Worm (Caenorhabditis elegans) whole organism, mixed stage, embryonic: ENCODE measurements around the gene lin-8.

Source experiments
- M03D4.4 ChIP-seq: sonication (generic microtip); optimal IDR thresholded peaks from 2 replicates; lab custom pipeline; 2017; ENCODE audit warnings: mild to moderate bottlenecking, missing genetic modification characterization, missing compliant biosample characterization
- bed-3 ChIP-seq: fragments of 200-800 bp; sonication (Bioruptor generic); optimal IDR thresholded peaks from 3 replicates; lab custom pipeline; 2018; ENCODE audit warnings: mild to moderate bottlenecking, missing genetic modification characterization, moderate library complexity, missing compliant biosample characterization
- blmp-1 ChIP-seq: fragments of 150-350 bp; optimal IDR thresholded peaks from 2 replicates; lab custom pipeline; 2014; ENCODE audit warnings: missing biosample characterization, missing genetic modification characterization
- ceh-39 ChIP-seq: fragments of 150-350 bp; optimal IDR thresholded peaks from 2 replicates; lab custom pipeline; 2014; ENCODE audit warnings: missing biosample characterization, missing genetic modification characterization
- ces-1 ChIP-seq: fragments of 150-350 bp; optimal IDR thresholded peaks from 2 replicates; lab custom pipeline; 2014; ENCODE audit warnings: missing biosample characterization, missing genetic modification reagents, missing genetic modification characterization
- cnd-1 ChIP-seq: fragments of 200-800 bp; sonication (Bioruptor generic); optimal IDR thresholded peaks from 2 replicates; lab custom pipeline; 2018; ENCODE audit warnings: mild to moderate bottlenecking, missing genetic modification characterization, missing compliant biosample characterization
- drap-1 ChIP-seq: fragments of 200-800 bp; sonication (Bioruptor generic); optimal IDR thresholded peaks from 3 replicates; lab custom pipeline; 2018; ENCODE audit warnings: mild to moderate bottlenecking, missing genetic modification characterization, missing compliant biosample characterization
- elt-1 ChIP-seq: sonication (generic microtip); optimal IDR thresholded peaks from 2 replicates; lab custom pipeline; 2017; ENCODE audit warnings: missing genetic modification characterization, mild to moderate bottlenecking, missing compliant biosample characterization, antibody characterized with exemption, moderate library complexity, borderline replicate concordance; ENCODE audit not compliant: insufficient read depth
- hlh-1 ChIP-seq: fragments of 150-350 bp; optimal IDR thresholded peaks from 2 replicates; lab custom pipeline; 2014; ENCODE audit warnings: missing biosample characterization, missing genetic modification reagents, missing genetic modification characterization
- lin-13 ChIP-seq: fragments of 150-350 bp; optimal IDR thresholded peaks from 2 replicates; lab custom pipeline; 2014; ENCODE audit warnings: missing biosample characterization, missing genetic modification characterization
- lin-32 ChIP-seq: fragments of 200-800 bp; sonication (Bioruptor generic); optimal IDR thresholded peaks from 2 replicates; lab custom pipeline; 2018; ENCODE audit warnings: mild to moderate bottlenecking, missing genetic modification characterization, missing compliant biosample characterization
- lsy-2 ChIP-seq: fragments of 150-350 bp; optimal IDR thresholded peaks from 2 replicates; lab custom pipeline; 2014; ENCODE audit warnings: missing biosample characterization, missing genetic modification characterization
- mab-5 ChIP-seq: fragments of 150-350 bp; optimal IDR thresholded peaks from 2 replicates; lab custom pipeline; 2014; ENCODE audit warnings: missing biosample characterization, missing genetic modification characterization
- mep-1 ChIP-seq: fragments of 150-350 bp; optimal IDR thresholded peaks from 2 replicates; lab custom pipeline; 2017; ENCODE audit warnings: missing biosample characterization, missing genetic modification reagents, missing genetic modification characterization, inconsistent platforms
- mls-2 ChIP-seq: sonication (generic microtip); optimal IDR thresholded peaks from 2 replicates; lab custom pipeline; 2016; ENCODE audit warnings: mild to moderate bottlenecking, missing genetic modification characterization, moderate library complexity, missing compliant biosample characterization
- nhr-12 ChIP-seq: fragments of 150-350 bp; optimal IDR thresholded peaks from 2 replicates; lab custom pipeline; 2014; ENCODE audit warnings: missing biosample characterization, missing genetic modification characterization
- nhr-237 ChIP-seq: fragments of 150-350 bp; optimal IDR thresholded peaks from 2 replicates; lab custom pipeline; 2014; ENCODE audit warnings: missing biosample characterization, missing genetic modification characterization
- nhr-28 ChIP-seq: fragments of 150-350 bp; optimal IDR thresholded peaks from 2 replicates; lab custom pipeline; 2014; ENCODE audit warnings: missing biosample characterization, missing genetic modification characterization
- pha-4 ChIP-seq: fragments of 150-350 bp; optimal IDR thresholded peaks from 2 replicates; lab custom pipeline; 2018; ENCODE audit warnings: missing biosample characterization, missing genetic modification reagents, missing genetic modification characterization
- sem-2 ChIP-seq: fragments of 200-800 bp; sonication (Bioruptor generic); optimal IDR thresholded peaks from 2 replicates; lab custom pipeline; 2018; ENCODE audit warnings: mild to moderate bottlenecking, missing genetic modification characterization, missing compliant biosample characterization
- snpc-4 ChIP-seq: fragments of 150-350 bp; optimal IDR thresholded peaks from 2 replicates; lab custom pipeline; 2014; ENCODE audit warnings: missing biosample characterization, missing genetic modification characterization
- sptf-1 ChIP-seq: sonication (generic microtip); optimal IDR thresholded peaks from 2 replicates; lab custom pipeline; 2017; ENCODE audit warnings: mild to moderate bottlenecking, missing genetic modification characterization, moderate library complexity, missing compliant biosample characterization
- tbx-8 ChIP-seq: fragments of 200-800 bp; sonication (Bioruptor generic); optimal IDR thresholded peaks from 2 replicates; lab custom pipeline; 2018; ENCODE audit warnings: mild to moderate bottlenecking, missing genetic modification characterization, moderate library complexity, missing compliant biosample characterization
- unc-120 ChIP-seq: sonication (generic microtip); optimal IDR thresholded peaks from 2 replicates; lab custom pipeline; 2017; ENCODE audit warnings: missing genetic modification characterization, missing compliant biosample characterization; ENCODE audit not compliant: poor library complexity, severe bottlenecking
- unc-39 ChIP-seq: fragments of 150-350 bp; optimal IDR thresholded peaks from 2 replicates; lab custom pipeline; 2014; ENCODE audit warnings: missing biosample characterization, missing genetic modification characterization
- unc-62 ChIP-seq: fragments of 150-350 bp; optimal IDR thresholded peaks from 2 replicates; lab custom pipeline; 2014; ENCODE audit warnings: missing biosample characterization, missing genetic modification reagents, missing genetic modification characterization
- zip-8 ChIP-seq: fragments of 150-350 bp; optimal IDR thresholded peaks from 2 replicates; lab custom pipeline; 2014; ENCODE audit warnings: missing biosample characterization, missing genetic modification characterization
- ztf-11 ChIP-seq: fragments of 150-350 bp; optimal IDR thresholded peaks from 2 replicates; lab custom pipeline; 2014; ENCODE audit warnings: missing biosample characterization, missing genetic modification characterization

The lin-8 gene

ce11 chrII:3056266-3056872 lies at the start of gene lin-8:
Gene lin-8, plus strand, starts transcription at chrII:3056822.
- TF ChIP-seq elt-1 (tag; lab: Kevin White, UChicago) (no peak), nhr-237 (tag; lab: Kevin White, UChicago) (no peak)

- TF ChIP-seq unc-120 (no peak), ceh-39 (peak; percentile 8), cnd-1 (tag; lab: Kevin White, UChicago) (no peak), nhr-28 (tag; lab: Kevin White, UChicago) (no peak)
Observed at ce11 chrII:3008400-3008799, 48.2 kb upstream of the lin-8 start, which contains the start of gene sdz-5. Gene sdz-5, plus strand, starts transcription at chrII:3008700.

DNA sequence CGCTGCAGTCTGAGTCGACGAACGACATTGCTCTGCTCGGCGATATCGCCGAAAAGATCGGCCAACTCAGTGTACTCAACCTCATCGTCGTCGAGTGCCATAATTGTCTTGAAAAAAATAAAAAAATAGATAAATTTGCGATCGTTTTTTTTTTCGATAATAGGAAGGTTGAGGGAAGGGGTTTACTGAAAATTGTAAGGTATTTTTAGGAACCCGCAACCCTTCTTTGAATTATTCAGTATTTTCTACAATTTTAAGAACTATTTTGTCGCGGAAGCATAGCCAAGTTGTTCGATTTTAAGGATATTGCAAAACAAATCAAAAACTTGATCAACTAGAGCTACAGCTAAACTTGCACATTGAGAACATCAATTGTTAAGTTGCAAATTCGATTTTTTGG lies 44.5 kb upstream of the lin-8 start, which contains the start of gene C41H7.9:
TSS of gene C41H7.9 (minus strand) at position 101 of the 400 bp plus-strand sequence.
- TF ChIP-seq lin-13 (tag; lab: Kevin White, UChicago), result no peak
- TF ChIP-seq, all 35 proteins: peak for 0

DNA sequence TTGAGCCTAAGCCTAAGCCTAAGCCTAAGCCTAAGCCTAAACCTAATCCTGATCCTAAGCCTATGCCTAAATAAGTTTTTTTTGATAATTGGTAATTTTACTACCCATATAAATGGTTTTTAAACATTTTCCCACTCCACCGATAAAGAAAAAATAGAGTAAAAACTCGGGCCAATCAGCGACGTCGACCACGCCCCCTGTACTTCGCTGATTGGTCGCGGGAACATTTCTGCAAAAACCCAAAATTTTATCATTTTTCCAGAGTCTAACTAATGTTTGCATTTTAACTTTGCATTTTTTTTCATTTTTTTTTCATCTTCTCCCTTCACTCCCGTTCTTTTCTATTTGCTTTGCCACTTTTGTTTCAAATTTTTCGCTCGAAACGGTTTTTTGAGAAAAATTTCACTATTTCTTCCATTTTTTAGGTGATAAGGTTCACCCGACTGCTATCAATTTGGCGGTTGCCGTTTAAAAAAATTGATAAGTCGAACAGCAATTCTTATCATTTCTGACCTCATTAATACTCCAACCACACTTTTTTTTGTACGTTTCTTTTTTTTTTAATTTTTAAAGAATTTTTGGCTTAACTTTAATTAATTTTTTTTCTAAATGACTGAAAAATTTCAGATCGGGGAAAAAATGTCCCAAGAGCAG lies 42.3 kb upstream of the lin-8 start, which contains the start of gene C41H7.2:
TSS of gene C41H7.2 (plus strand) at position 622 of the 654 bp plus-strand sequence.
- no peak for TF ChIP-seq nhr-237 (tag; lab: Kevin White, UChicago)
- TF ChIP-seq, all 35 proteins: peak for 0

- TF ChIP-seq lsy-2 (tag; lab: Kevin White, UChicago) (no peak), ceh-39 (no peak), mab-5 (tag; lab: Kevin White, UChicago) (no peak), lin-32 (GFP tag; lab: Kevin White, UChicago) (no peak), tbx-8 (GFP tag; lab: Kevin White, UChicago) (no peak), unc-120 (no peak), blmp-1 (tag; lab: Kevin White, UChicago) (no peak)
Observed at ce11 chrII:3019807-3020206, 36.8 kb upstream of the lin-8 start, which contains the start of gene clec-3. Gene clec-3, minus strand, starts transcription at chrII:3019907.

DNA sequence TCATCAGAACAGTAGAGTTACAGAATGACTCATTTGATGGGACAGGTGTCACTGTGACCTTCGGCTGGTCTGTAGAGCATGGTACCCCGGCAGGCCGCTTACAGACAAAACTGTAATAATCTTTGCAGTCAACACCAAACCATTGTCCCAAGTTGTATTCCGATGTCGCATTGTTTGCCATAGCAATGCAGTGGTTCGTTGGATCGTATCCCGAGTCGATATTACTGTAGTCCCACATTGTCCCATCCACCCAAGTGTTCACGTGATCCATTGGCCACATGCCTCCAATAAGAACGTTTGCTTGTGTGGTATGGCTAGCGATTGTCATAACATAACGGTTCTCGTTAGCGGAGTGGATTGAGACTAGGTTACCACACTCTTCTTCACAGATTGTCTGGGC lies 35.7 kb upstream of the lin-8 start:
- no peak for TF ChIP-seq drap-1 (GFP tag; lab: Kevin White, UChicago)
- no peak for TF ChIP-seq hlh-1 (tag; lab: Kevin White, UChicago)
- TF ChIP-seq bed-3 (GFP tag; lab: Kevin White, UChicago), result no peak
- TF ChIP-seq mls-2 (tag; lab: Kevin White, UChicago), result no peak
- no peak for TF ChIP-seq ztf-11 (tag; lab: Kevin White, UChicago)
- no peak for TF ChIP-seq unc-120
- TF ChIP-seq nhr-12 (tag; lab: Kevin White, UChicago), result no peak
- no peak for TF ChIP-seq mab-5 (tag; lab: Kevin White, UChicago)
- no peak for TF ChIP-seq ces-1 (GFP tag; lab: Kevin White, UChicago)
- no peak for TF ChIP-seq snpc-4 (tag; lab: Kevin White, UChicago)
- no peak for TF ChIP-seq unc-62 (GFP tag; lab: Kevin White, UChicago)
- TF ChIP-seq sptf-1 (tag; lab: Kevin White, UChicago), result no peak
- no peak for TF ChIP-seq pha-4
- TF ChIP-seq zip-8, result no peak
- TF ChIP-seq mep-1 (tag; lab: Kevin White, UChicago), result no peak
- no peak for TF ChIP-seq lin-13 (tag; lab: Kevin White, UChicago)
- TF ChIP-seq lin-32 (GFP tag; lab: Kevin White, UChicago), result no peak

DNA sequence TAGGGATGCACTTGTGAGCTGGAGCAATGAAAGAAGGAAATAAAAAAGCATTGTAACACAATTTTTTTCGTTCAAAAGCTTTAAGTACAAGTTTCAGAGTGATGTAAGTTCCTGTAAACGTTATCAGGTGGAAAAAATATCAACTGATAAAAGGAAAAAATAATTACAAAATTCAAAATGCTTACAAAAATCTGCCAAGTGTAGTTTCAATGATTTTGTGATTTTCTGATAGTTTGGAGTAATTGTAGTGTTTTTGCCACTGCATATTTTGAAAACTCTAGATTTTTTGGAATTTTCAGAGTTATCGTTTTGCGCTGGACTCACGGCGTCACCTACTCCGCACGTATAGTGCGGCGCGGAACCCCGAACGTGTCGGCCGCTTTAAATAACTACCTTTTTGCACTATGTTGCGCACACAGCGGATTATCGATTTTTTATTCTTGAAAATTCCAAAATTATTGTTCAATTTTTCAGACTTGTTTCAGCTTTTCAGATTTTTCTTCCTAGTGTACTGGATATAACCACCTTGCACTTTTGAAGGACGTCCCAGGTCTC lies 33.2 kb upstream of the lin-8 start, which contains the start of gene clec-2:
TSS of gene clec-2 (minus strand) at position 51 of the 555 bp plus-strand sequence.
- no peak for TF ChIP-seq M03D4.4 (tag; lab: Kevin White, UChicago)
- TF ChIP-seq unc-39 (tag; lab: Kevin White, UChicago), result no peak
- no peak for TF ChIP-seq sptf-1 (tag; lab: Kevin White, UChicago)
- TF ChIP-seq mls-2 (tag; lab: Kevin White, UChicago), result no peak
- no peak for TF ChIP-seq sem-2 (GFP tag; lab: Kevin White, UChicago)
